Fruit fly (Drosophila melanogaster) S2 (cell line): ENCODE data around the gene TwdlC.

ENCODE experiments used
- CG8478 ChIP-seq: fragments of >200 bp; optimal IDR thresholded peaks from 2 replicates; lab custom pipeline; 2018
- CTCF ChIP-seq, 2 experiments: fragments of >200 bp; optimal IDR thresholded peaks; 2 replicates each; lab custom pipeline; 2018

DNA sequence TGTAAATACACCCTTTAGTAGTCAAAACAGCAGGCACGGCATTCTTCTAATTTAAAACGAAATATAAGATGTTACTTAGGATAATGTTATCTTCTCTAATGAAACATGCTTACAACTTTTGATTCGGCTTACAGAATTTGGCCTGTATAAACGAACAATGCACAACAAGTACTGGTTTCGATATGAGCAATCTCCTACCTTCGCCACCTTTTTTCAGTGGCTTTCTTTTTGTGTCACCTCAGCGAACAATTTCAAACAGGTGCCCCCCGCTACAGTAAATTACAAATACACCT, 26.4 kb upstream of the TwdlC start:
- TF ChIP-seq CG8478 (lab: Kevin White, UChicago) (no peak), CTCF (optimal IDR thresholded peaks at IDR 0.05; lab: Kevin White, UChicago) (no peak)
